Fruit fly (Drosophila melanogaster) whole organism, wandering third instar larva: ENCODE results near the gene tara.

Experiments
- Abd-B ChIP-seq: fragments of >200 bp; optimal IDR thresholded peaks from 2 replicates; lab custom pipeline; 2017; ENCODE audit warnings: missing biosample characterization, missing genetic modification characterization
- CG9705 ChIP-seq: fragments of 200-800 bp; sonication (Bioruptor generic); optimal IDR thresholded peaks from 2 replicates; lab custom pipeline; 2018; ENCODE audit warnings: missing biosample characterization, mild to moderate bottlenecking, missing genetic modification characterization
- Dfd ChIP-seq: fragments of >200 bp; optimal IDR thresholded peaks from 2 replicates; lab custom pipeline; 2017; ENCODE audit warnings: missing biosample characterization, missing genetic modification characterization
- Dif ChIP-seq: fragments of 200-275, 200-300 bp; sonication (Bioruptor generic); optimal IDR thresholded peaks from 2 replicates; lab custom pipeline; 2018; ENCODE audit warnings: missing biosample characterization, missing genetic modification characterization; ENCODE audit not compliant: partially characterized antibody
- HLH106 ChIP-seq: fragments of 200-800 bp; optimal IDR thresholded peaks from 3 replicates; lab custom pipeline; 2019; ENCODE audit warnings: missing biosample characterization, mild to moderate bottlenecking, missing genetic modification characterization, moderate library complexity
- Hnf4 ChIP-seq: fragments of 200-800 bp; sonication (Bioruptor generic); optimal IDR thresholded peaks from 2 replicates; lab custom pipeline; 2016; ENCODE audit warnings: missing biosample characterization, mild to moderate bottlenecking, missing genetic modification characterization
- Hr83 ChIP-seq: fragments of 200-300 bp; sonication (Bioruptor generic); optimal IDR thresholded peaks from 2 replicates; lab custom pipeline; 2016; ENCODE audit warnings: missing biosample characterization, mild to moderate bottlenecking, missing genetic modification characterization, moderate library complexity; ENCODE audit not compliant: poor library complexity, severe bottlenecking
- N ChIP-seq: fragments of >200 bp; optimal IDR thresholded peaks from 2 replicates; lab custom pipeline; 2018; ENCODE audit warnings: missing biosample characterization, missing external identifiers, missing genetic modification characterization
- OdsH ChIP-seq: fragments of 200-800 bp; sonication (Bioruptor generic); optimal IDR thresholded peaks from 2 replicates; lab custom pipeline; 2016; ENCODE audit warnings: missing biosample characterization, mild to moderate bottlenecking, missing genetic modification characterization
- Rel ChIP-seq, 2 experiments: fragments of 200-800 bp; sonication (Bioruptor generic) in 1 of 2; optimal IDR thresholded peaks; 2 replicates in 1 of 2; 3 replicates in 1 of 2; lab custom pipeline; 2016 to 2019; ENCODE audit warnings: mild to moderate bottlenecking in 2 of 2, missing biosample characterization in 2 of 2, missing genetic modification characterization in 2 of 2, moderate library complexity in 1 of 2
- Sp1 ChIP-seq: fragments of 200-800 bp; sonication (Bioruptor generic); optimal IDR thresholded peaks from 3 replicates; lab custom pipeline; 2019; ENCODE audit warnings: missing biosample characterization, mild to moderate bottlenecking, missing genetic modification characterization, moderate library complexity
- br ChIP-seq: fragments of 200-800 bp; sonication (Bioruptor generic); optimal IDR thresholded peaks from 2 replicates; lab custom pipeline; 2016; ENCODE audit warnings: missing biosample characterization, missing genetic modification characterization
- brk ChIP-seq: fragments of 200-800 bp; sonication (Bioruptor generic); optimal IDR thresholded peaks from 2 replicates; lab custom pipeline; 2016; ENCODE audit warnings: missing biosample characterization, mild to moderate bottlenecking, missing genetic modification characterization
- dl ChIP-seq, 2 experiments: fragments of 175-275, 200-275 bp in 1 of 2; fragments of 200-275 bp in 1 of 2; sonication (Bioruptor generic); optimal IDR thresholded peaks; lab custom pipeline; 2018; ENCODE audit warnings: mild to moderate bottlenecking in 2 of 2, missing biosample characterization in 2 of 2, missing genetic modification characterization in 2 of 2, moderate library complexity in 2 of 2; ENCODE audit not compliant: partially characterized antibody in 2 of 2, insufficient read depth in 1 of 2
- dmrt93B ChIP-seq: fragments of 200-800 bp; sonication (Bioruptor generic); optimal IDR thresholded peaks from 2 replicates; lab custom pipeline; 2018; ENCODE audit warnings: missing biosample characterization, mild to moderate bottlenecking, missing genetic modification characterization
- dsf ChIP-seq: sonication (Bioruptor generic); optimal IDR thresholded peaks from 2 replicates; lab custom pipeline; 2016; ENCODE audit warnings: missing biosample characterization, missing genetic modification characterization, borderline replicate concordance
- ey ChIP-seq: fragments of 200-800 bp; sonication (Bioruptor generic); optimal IDR thresholded peaks from 2 replicates; lab custom pipeline; 2016; ENCODE audit warnings: missing biosample characterization, missing genetic modification characterization
- foxo ChIP-seq, 2 experiments: fragments of 200-800 bp; sonication (Bioruptor generic); optimal IDR thresholded peaks; 2 replicates in 1 of 2; 3 replicates in 1 of 2; lab custom pipeline; 2016 to 2017; ENCODE audit warnings: missing biosample characterization in 2 of 2, missing genetic modification characterization in 2 of 2
- fru ChIP-seq: fragments of 200-800 bp; sonication (Bioruptor generic); optimal IDR thresholded peaks from 3 replicates; lab custom pipeline; 2016; ENCODE audit warnings: missing biosample characterization, mild to moderate bottlenecking, missing genetic modification characterization
- h ChIP-seq: fragments of 200-800 bp; sonication (Bioruptor generic); optimal IDR thresholded peaks from 3 replicates; lab custom pipeline; 2016; ENCODE audit warnings: missing biosample characterization, mild to moderate bottlenecking, missing genetic modification characterization
- jim ChIP-seq: fragments of 175-275, 200-325 bp; sonication (Bioruptor generic); optimal IDR thresholded peaks from 2 replicates; lab custom pipeline; 2016; ENCODE audit warnings: missing biosample characterization, mild to moderate bottlenecking, missing genetic modification characterization
- lola ChIP-seq: fragments of >200 bp; optimal IDR thresholded peaks from 2 replicates; lab custom pipeline; 2017; ENCODE audit warnings: missing biosample characterization, missing genetic modification characterization
- pan ChIP-seq: fragments of >200 bp; optimal IDR thresholded peaks from 2 replicates; lab custom pipeline; 2017
- psq ChIP-seq: fragments of 200-800 bp; sonication (Bioruptor generic); optimal IDR thresholded peaks from 3 replicates; lab custom pipeline; 2017; ENCODE audit warnings: missing biosample characterization, mild to moderate bottlenecking, missing genetic modification characterization, moderate library complexity
- rgr ChIP-seq: fragments of 200-800 bp; sonication (Bioruptor generic); optimal IDR thresholded peaks from 3 replicates; lab custom pipeline; 2016; ENCODE audit warnings: missing biosample characterization, mild to moderate bottlenecking, missing genetic modification characterization
- sage ChIP-seq: fragments of 200-800 bp; sonication (Bioruptor generic); optimal IDR thresholded peaks from 2 replicates; lab custom pipeline; 2016; ENCODE audit warnings: missing biosample characterization, mild to moderate bottlenecking, missing genetic modification characterization
- sv ChIP-seq: fragments of 200-800 bp; sonication (Bioruptor generic); optimal IDR thresholded peaks from 3 replicates; lab custom pipeline; 2016; ENCODE audit warnings: missing biosample characterization, missing genetic modification characterization
- tai ChIP-seq: sonication (Bioruptor generic); optimal IDR thresholded peaks from 2 replicates; lab custom pipeline; 2016; ENCODE audit warnings: missing biosample characterization, missing genetic modification characterization
- woc ChIP-seq: sonication (Bioruptor generic); optimal IDR thresholded peaks from 2 replicates; lab custom pipeline; 2016; ENCODE audit warnings: missing biosample characterization, mild to moderate bottlenecking, missing genetic modification characterization

The tara gene

dm6 chr3R:16215319-16215701 lies 10.1 kb upstream of the tara start:
- no peak for TF ChIP-seq Rel (GFP tag; optimal IDR thresholded peaks at IDR 0.05; lab: Kevin White, UChicago)
- TF ChIP-seq Rel (tag; optimal IDR thresholded peaks at IDR 0.05; lab: Kevin White, UChicago): no peak
- peak; percentile 10 for TF ChIP-seq Dfd (GFP tag; lab: Kevin White, UChicago)

dm6 chr3R:16217368-16217767 lies 8.1 kb upstream of the tara start:
- TF ChIP-seq dsf (no peak), foxo (GFP tag; optimal IDR thresholded peaks at IDR 0.05; lab: Kevin White, UChicago) (no peak), Hnf4 (GFP tag; lab: Kevin White, UChicago) (no peak), h (GFP tag; lab: Kevin White, UChicago) (no peak)

dm6 chr3R:16218251-16219030 lies 7.0 kb upstream of the tara start:
- TF ChIP-seq Dfd (GFP tag; lab: Kevin White, UChicago) (peak; percentile 15), tai (GFP tag; lab: Kevin White, UChicago) (no peak)

- no peak for TF ChIP-seq Rel (GFP tag; optimal IDR thresholded peaks at IDR 0.05; lab: Kevin White, UChicago)
- no peak for TF ChIP-seq Rel (tag; optimal IDR thresholded peaks at IDR 0.05; lab: Kevin White, UChicago)
- TF ChIP-seq foxo (GFP tag; optimal IDR thresholded peaks at IDR 0.05; lab: Kevin White, UChicago): no peak
- no peak for TF ChIP-seq Hr83 (GFP tag; lab: Kevin White, UChicago)
- no peak for TF ChIP-seq br (GFP tag; lab: Kevin White, UChicago)
- TF ChIP-seq lola (GFP tag; lab: Kevin White, UChicago): no peak
- no peak for TF ChIP-seq Hnf4 (GFP tag; lab: Kevin White, UChicago)
- TF ChIP-seq rgr (GFP tag; lab: Kevin White, UChicago): no peak
- TF ChIP-seq Dfd (GFP tag; lab: Kevin White, UChicago): no peak
- TF ChIP-seq dsf: no peak
- no peak for TF ChIP-seq sage (GFP tag; lab: Kevin White, UChicago)
- TF ChIP-seq Abd-B: no peak
- TF ChIP-seq h (GFP tag; lab: Kevin White, UChicago): no peak
- TF ChIP-seq dl (GFP tag; optimal IDR thresholded peaks at IDR 0.05; lab: Kevin White, UChicago; ENCODE audit: insufficient read depth in 1 of 2, partially characterized antibody in 2 of 2): no peak
- TF ChIP-seq tai (GFP tag; lab: Kevin White, UChicago): no peak
Observed at dm6 chr3R:16220050-16220670, 5.3 kb upstream of the tara start.

- TF ChIP-seq jim (no peak), fru (GFP tag; lab: Kevin White, UChicago) (no peak), Rel (GFP tag; optimal IDR thresholded peaks at IDR 0.05; lab: Kevin White, UChicago) (no peak), Rel (tag; optimal IDR thresholded peaks at IDR 0.05; lab: Kevin White, UChicago) (no peak), pan (lab: Kevin White, UChicago) (no peak), dsf (no peak), brk (GFP tag; lab: Kevin White, UChicago) (no peak), Sp1 (no peak), ey (GFP tag; lab: Kevin White, UChicago) (no peak)
Observed at dm6 chr3R:16220854-16221253, 4.6 kb upstream of the tara start.

- TF ChIP-seq sv (GFP tag; lab: Kevin White, UChicago) (peak; percentile 67), rgr (GFP tag; lab: Kevin White, UChicago) (peak; percentile 80), Dfd (GFP tag; lab: Kevin White, UChicago) (peak; percentile 74), fru (GFP tag; lab: Kevin White, UChicago) (peak; percentile 34), ey (GFP tag; lab: Kevin White, UChicago) (peak; percentile 33), CG9705 (peak; percentile 23), dmrt93B (GFP tag; lab: Kevin White, UChicago) (peak; percentile 85), foxo (GFP tag; optimal IDR thresholded peaks at IDR 0.05; lab: Kevin White, UChicago) (peak in 1 of 2 experiments; percentile 83), woc (GFP tag; lab: Kevin White, UChicago) (peak; percentile 7), N (GFP tag; lab: Kevin White, UChicago) (peak; percentile 14), Dif (no peak), Sp1 (peak; percentile 90), psq (GFP tag; lab: Kevin White, UChicago) (peak; percentile 89), br (GFP tag; lab: Kevin White, UChicago) (peak; percentile 37), sage (GFP tag; lab: Kevin White, UChicago) (no peak), OdsH (peak; percentile 76), Rel (GFP tag; optimal IDR thresholded peaks at IDR 0.05; lab: Kevin White, UChicago) (no peak), Rel (tag; optimal IDR thresholded peaks at IDR 0.05; lab: Kevin White, UChicago) (no peak), brk (GFP tag; lab: Kevin White, UChicago) (no peak), dsf (no peak), h (GFP tag; lab: Kevin White, UChicago) (peak; percentile 47), Hr83 (GFP tag; lab: Kevin White, UChicago) (peak; percentile 36), HLH106 (tag; lab: Kevin White, UChicago) (peak; percentile 85)
Observed at dm6 chr3R:16221359-16222299, 3.8 kb upstream of the tara start.
